Fruit fly (Drosophila melanogaster) whole organism, embryonic: ENCODE measurements around the gene CG4101.

Experiments
- CG11085 ChIP-seq: fragments of 200-800 bp; sonication (Bioruptor generic); IDR thresholded peaks from 2 replicates; pipeline ENCODE4 v1.3.6; 2022; ENCODE audit warnings: missing biosample characterization, missing genetic modification characterization
- CG11723 ChIP-seq: fragments of 200-800 bp; sonication (Bioruptor generic); optimal IDR thresholded peaks from 2 replicates; lab custom pipeline; 2017; ENCODE audit warnings: missing biosample characterization, mild to moderate bottlenecking, missing genetic modification characterization
- CG12236 ChIP-seq: fragments of 200-800 bp; sonication (Bioruptor generic); optimal IDR thresholded peaks from 2 replicates; lab custom pipeline; 2016; ENCODE audit warnings: missing biosample characterization, missing genetic modification characterization
- CG14710 ChIP-seq: fragments of 200-800 bp; sonication (Bioruptor generic); optimal IDR thresholded peaks from 3 replicates; lab custom pipeline; 2019; ENCODE audit warnings: missing biosample characterization, mild to moderate bottlenecking, missing genetic modification characterization, moderate library complexity
- CG16815 ChIP-seq: fragments of 200-800 bp; sonication (Bioruptor generic); optimal IDR thresholded peaks from 3 replicates; lab custom pipeline; 2017; ENCODE audit warnings: missing biosample characterization, mild to moderate bottlenecking, missing genetic modification characterization
- CG18262 ChIP-seq: fragments of 200-800 bp; optimal IDR thresholded peaks from 3 replicates; lab custom pipeline; 2019; ENCODE audit warnings: missing biosample characterization, mild to moderate bottlenecking, missing genetic modification characterization, moderate library complexity
- CG2116 ChIP-seq: fragments of 200-800 bp; sonication (Bioruptor generic); optimal IDR thresholded peaks from 3 replicates; lab custom pipeline; 2018; ENCODE audit warnings: missing biosample characterization, mild to moderate bottlenecking, missing genetic modification characterization
- CG31441 ChIP-seq: fragments of 200-800 bp; sonication (Bioruptor generic); IDR thresholded peaks from 2 replicates; pipeline ENCODE4 v1.3.6; 2022; ENCODE audit warnings: missing biosample characterization, missing genetic modification characterization
- CG34224 ChIP-seq: fragments of 200-800 bp; sonication (Bioruptor generic); IDR thresholded peaks from 3 replicates; pipeline ENCODE4 v1.3.6; 2022; ENCODE audit warnings: missing biosample characterization, missing genetic modification characterization; ENCODE audit not compliant: partially characterized antibody
- CG4820 ChIP-seq: fragments of 200-800 bp; sonication (Bioruptor generic); optimal IDR thresholded peaks from 3 replicates; lab custom pipeline; 2016; ENCODE audit warnings: missing biosample characterization, missing genetic modification characterization
- CG5245 ChIP-seq: fragments of 200-800 bp; sonication (Bioruptor generic); optimal IDR thresholded peaks from 3 replicates; lab custom pipeline; 2016; ENCODE audit warnings: missing biosample characterization, missing genetic modification characterization
- CG6765 ChIP-seq: fragments of 200-800 bp; sonication (Bioruptor generic); optimal IDR thresholded peaks from 3 replicates; lab custom pipeline; 2017; ENCODE audit warnings: missing biosample characterization, mild to moderate bottlenecking, missing genetic modification characterization
- CG8924 ChIP-seq: fragments of 200-800 bp; optimal IDR thresholded peaks from 3 replicates; lab custom pipeline; 2019; ENCODE audit warnings: missing biosample characterization, mild to moderate bottlenecking, missing genetic modification characterization, moderate library complexity
- CrebB ChIP-seq: fragments of 200-800 bp; sonication (Bioruptor generic); optimal IDR thresholded peaks from 3 replicates; lab custom pipeline; 2018; ENCODE audit warnings: missing biosample characterization, mild to moderate bottlenecking, missing genetic modification characterization
- Doc3 ChIP-seq: fragments of 200-800 bp; sonication (Bioruptor generic); IDR thresholded peaks from 3 replicates; pipeline ENCODE4 v1.3.6; 2022; ENCODE audit warnings: missing biosample characterization, missing genetic modification characterization; ENCODE audit not compliant: partially characterized antibody
- E2f1 ChIP-seq: fragments of 200-800 bp; sonication (Bioruptor generic); IDR thresholded peaks from 2 replicates; pipeline ENCODE4 v1.3.6; 2022; ENCODE audit warnings: missing biosample characterization, missing genetic modification characterization
- E2f2 ChIP-seq: fragments of 200-800 bp; sonication (Bioruptor generic); IDR thresholded peaks from 2 replicates; pipeline ENCODE4 v1.3.6; 2022; ENCODE audit warnings: missing biosample characterization, missing genetic modification characterization
- Hr51 ChIP-seq, 2 experiments: fragments of 200-800 bp; sonication (Bioruptor generic); optimal IDR thresholded peaks; 2 replicates in 1 of 2; 3 replicates in 1 of 2; lab custom pipeline; 2016 to 2018; ENCODE audit warnings: missing biosample characterization in 2 of 2, missing genetic modification characterization in 2 of 2, mild to moderate bottlenecking in 1 of 2, moderate library complexity in 1 of 2
- Lpt ChIP-seq: fragments of >200 bp; optimal IDR thresholded peaks from 2 replicates; lab custom pipeline; 2018; ENCODE audit warnings: missing biosample characterization, missing genetic modification characterization
- MESR4 ChIP-seq: fragments of 200-800 bp; sonication (Bioruptor generic); optimal IDR thresholded peaks from 2 replicates; lab custom pipeline; 2018; ENCODE audit warnings: missing biosample characterization, mild to moderate bottlenecking, missing genetic modification characterization, moderate library complexity
- NFAT ChIP-seq: fragments of 200-800 bp; sonication (Bioruptor generic); IDR thresholded peaks from 2 replicates; pipeline ENCODE4 v1.3.6; 2022; ENCODE audit warnings: missing biosample characterization, missing genetic modification characterization
- Nf-YA ChIP-seq: fragments of 200-800 bp; sonication (Bioruptor generic); IDR thresholded peaks from 2 replicates; pipeline ENCODE4 v1.3.6; 2022; ENCODE audit warnings: missing biosample characterization, missing genetic modification characterization
- Sry-β ChIP-seq: fragments of 200-800 bp; sonication (Bioruptor generic); optimal IDR thresholded peaks from 2 replicates; lab custom pipeline; 2018; ENCODE audit warnings: missing biosample characterization, mild to moderate bottlenecking, missing genetic modification characterization, moderate library complexity
- Taf1 ChIP-seq: fragments of 200-800 bp; sonication (Bioruptor generic); IDR thresholded peaks from 2 replicates; pipeline ENCODE4 v1.3.6; 2022; ENCODE audit warnings: missing biosample characterization, missing genetic modification characterization
- Trl ChIP-seq, 3 experiments: fragments of >200 bp in 2 of 3; fragments of 200-800 bp in 1 of 3; sonication (Bioruptor generic) in 1 of 3; optimal IDR thresholded peaks; 2 replicates in 1 of 3; 3 replicates in 2 of 3; lab custom pipeline; 2016 to 2017; ENCODE audit warnings: missing biosample characterization in 1 of 3, missing genetic modification characterization in 1 of 3
- Vsx1 ChIP-seq: fragments of 200-800 bp; sonication (Bioruptor generic); optimal IDR thresholded peaks from 2 replicates; lab custom pipeline; 2017; ENCODE audit warnings: missing biosample characterization, mild to moderate bottlenecking, missing genetic modification characterization, missing genetic modification reagents
- YL-1 ChIP-seq: fragments of 200-800 bp; sonication (Bioruptor generic); optimal IDR thresholded peaks from 3 replicates; lab custom pipeline; 2017; ENCODE audit warnings: missing biosample characterization, mild to moderate bottlenecking, missing genetic modification characterization
- aop ChIP-seq: fragments of 200-800 bp; sonication (Bioruptor generic); IDR thresholded peaks from 2 replicates; pipeline ENCODE4 v1.3.6; 2022; ENCODE audit warnings: missing biosample characterization, missing genetic modification characterization
- chinmo ChIP-seq: fragments of 200-800 bp; sonication (Bioruptor generic); IDR thresholded peaks from 4 replicates; pipeline ENCODE4 v1.3.6; 2022; ENCODE audit warnings: missing biosample characterization, missing genetic modification characterization; ENCODE audit not compliant: partially characterized antibody
- crp ChIP-seq, 2 experiments: fragments of 200-800 bp; sonication (Bioruptor generic); optimal IDR thresholded peaks; 2 replicates in 1 of 2; 3 replicates in 1 of 2; lab custom pipeline; 2017; ENCODE audit warnings: missing biosample characterization in 2 of 2, missing genetic modification characterization in 2 of 2, mild to moderate bottlenecking in 1 of 2, moderate library complexity in 1 of 2
- da ChIP-seq: fragments of 200-800 bp; sonication (Bioruptor generic); optimal IDR thresholded peaks from 2 replicates; lab custom pipeline; 2016; ENCODE audit warnings: missing biosample characterization, missing genetic modification characterization
- dpn ChIP-seq, 2 experiments: fragments of 200-800 bp; sonication (Bioruptor generic); optimal IDR thresholded peaks; 3 replicates each; lab custom pipeline; 2016; ENCODE audit warnings: missing biosample characterization in 2 of 2, missing genetic modification characterization in 2 of 2
- exex ChIP-seq: fragments of 200-800 bp; sonication (Bioruptor generic); optimal IDR thresholded peaks from 4 replicates; lab custom pipeline; 2018; ENCODE audit warnings: missing biosample characterization, mild to moderate bottlenecking, missing genetic modification characterization, moderate library complexity
- fd64A ChIP-seq: fragments of 200-800 bp; sonication (Bioruptor generic); optimal IDR thresholded peaks from 3 replicates; lab custom pipeline; 2018; ENCODE audit warnings: missing biosample characterization, mild to moderate bottlenecking, missing genetic modification characterization
- gcm ChIP-seq: fragments of 200-800 bp; sonication (Bioruptor generic); optimal IDR thresholded peaks from 2 replicates; lab custom pipeline; 2019; ENCODE audit warnings: missing biosample characterization, mild to moderate bottlenecking, missing genetic modification characterization, moderate library complexity
- grau ChIP-seq: fragments of 200-800 bp; optimal IDR thresholded peaks from 3 replicates; lab custom pipeline; 2019; ENCODE audit warnings: missing biosample characterization, mild to moderate bottlenecking, missing genetic modification characterization, moderate library complexity
- gsb ChIP-seq: fragments of 200-800 bp; sonication (Bioruptor generic); IDR thresholded peaks from 2 replicates; pipeline ENCODE4 v1.3.6; 2022; ENCODE audit warnings: missing biosample characterization, missing genetic modification characterization
- gt ChIP-seq: fragments of 200-800 bp; sonication (Bioruptor generic); IDR thresholded peaks from 2 replicates; pipeline ENCODE4 v1.3.6; 2022; ENCODE audit warnings: missing biosample characterization, missing genetic modification characterization
- ken ChIP-seq: fragments of 200-800 bp; sonication (Bioruptor generic); IDR thresholded peaks from 3 replicates; pipeline ENCODE4 v1.3.6; 2022; ENCODE audit warnings: missing biosample characterization, missing genetic modification characterization
- lab ChIP-seq: fragments of 200-800 bp; sonication (Bioruptor generic); optimal IDR thresholded peaks from 3 replicates; lab custom pipeline; 2017; ENCODE audit warnings: missing biosample characterization, missing genetic modification characterization, mild to moderate bottlenecking, moderate library complexity, missing genetic modification reagents
- p53 ChIP-seq: fragments of 200-800 bp; sonication (Bioruptor generic); optimal IDR thresholded peaks from 2 replicates; lab custom pipeline; 2016; ENCODE audit warnings: missing biosample characterization, missing genetic modification characterization
- ro ChIP-seq: fragments of 200-800 bp; sonication (Bioruptor generic); IDR thresholded peaks from 2 replicates; pipeline ENCODE4 v1.3.6; 2022; ENCODE audit warnings: missing biosample characterization, missing genetic modification characterization
- run ChIP-seq: fragments of 200-800 bp; sonication (Bioruptor generic); optimal IDR thresholded peaks from 3 replicates; lab custom pipeline; 2018; ENCODE audit warnings: missing biosample characterization, mild to moderate bottlenecking, missing genetic modification characterization
- seq ChIP-seq: fragments of 200-800 bp; sonication (Bioruptor generic); IDR thresholded peaks from 2 replicates; pipeline ENCODE4 v1.3.6; 2022; ENCODE audit warnings: missing biosample characterization, missing genetic modification characterization
- sima ChIP-seq: fragments of 200-800 bp; sonication (Bioruptor generic); optimal IDR thresholded peaks from 2 replicates; lab custom pipeline; 2016; ENCODE audit warnings: missing biosample characterization, missing genetic modification characterization
- tgo ChIP-seq: fragments of 200-800 bp; sonication (Bioruptor generic); IDR thresholded peaks from 3 replicates; pipeline ENCODE4 v1.3.6; 2022; ENCODE audit warnings: missing biosample characterization, missing genetic modification characterization
- tin ChIP-seq: fragments of 200-800 bp; sonication (Bioruptor generic); optimal IDR thresholded peaks from 3 replicates; lab custom pipeline; 2016; ENCODE audit warnings: missing biosample characterization, missing genetic modification characterization
- trh ChIP-seq: fragments of 200-800 bp; sonication (Bioruptor generic); optimal IDR thresholded peaks from 2 replicates; lab custom pipeline; 2016; ENCODE audit warnings: missing biosample characterization, missing genetic modification characterization
- ttk ChIP-seq: fragments of 200-800 bp; sonication (Bioruptor generic); IDR thresholded peaks from 2 replicates; pipeline ENCODE4 v2.1.2; 2022; ENCODE audit warnings: missing biosample characterization, missing genetic modification characterization

The CG4101 gene

DNA sequence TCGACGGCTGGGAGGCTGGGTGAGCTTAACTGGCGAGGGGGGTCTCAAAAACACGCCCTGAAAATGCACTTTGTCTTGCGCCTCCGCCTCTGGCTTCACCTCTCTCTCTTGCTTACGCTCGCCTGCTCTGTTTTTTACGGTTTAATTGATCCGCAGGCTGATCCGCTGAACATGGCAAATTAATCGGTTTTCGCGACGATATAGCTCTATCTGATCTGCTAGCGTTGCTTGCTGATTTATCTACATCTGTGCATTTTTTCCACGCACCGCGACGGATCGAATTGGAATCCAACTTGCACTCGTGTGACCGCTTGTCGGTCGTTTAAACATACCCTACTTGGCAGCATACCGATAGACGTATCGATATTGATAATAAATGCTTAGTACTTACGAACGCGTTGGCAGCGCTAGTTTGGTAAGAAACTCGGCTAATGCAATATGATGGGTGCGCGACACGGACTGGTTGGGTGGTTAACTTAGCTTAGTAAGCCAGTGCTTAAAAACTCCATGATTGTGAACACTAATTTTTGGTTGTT is 35.4 kb downstream of the CG4101 start, which contains the start of gene Abl (continued):
- peak; percentile 47 for TF ChIP-seq CG8924 (tag; lab: Kevin White, UChicago)
- peak; percentile 74 for TF ChIP-seq lab (GFP tag; lab: Kevin White, UChicago)
- peak; percentile 26 for TF ChIP-seq run
- TF ChIP-seq seq (GFP tag; lab: Robert Waterston, UW), result peak; percentile 53; the same call in 1 of the 2 replicates
- TF ChIP-seq CrebB (tag; lab: Kevin White, UChicago), result peak; percentile 78
- TF ChIP-seq exex (tag; lab: Kevin White, UChicago), result peak; percentile 46
- TF ChIP-seq dpn (GFP tag; optimal IDR thresholded peaks at IDR 0.05; lab: Kevin White, UChicago), result peak; percentile 81 to 84
- TF ChIP-seq CG4820, result peak; percentile 31
- peak; percentile 62 for TF ChIP-seq tin
- TF ChIP-seq CG14710 (tag; lab: Kevin White, UChicago), result peak; percentile 85
- no peak for TF ChIP-seq gt
- peak; percentile 33 for TF ChIP-seq CG6765 (GFP tag; lab: Kevin White, UChicago)
- TF ChIP-seq Trl (optimal IDR thresholded peaks at IDR 0.05; lab: Kevin White, UChicago), result no peak
- TF ChIP-seq Trl (GFP tag; optimal IDR thresholded peaks at IDR 0.05; lab: Kevin White, UChicago), result peak; percentile 87
- TF ChIP-seq NFAT (GFP tag; lab: Robert Waterston, UW), result peak; percentile 59; the same call in 1 of the 2 replicates
- TF ChIP-seq CG16815 (GFP tag; lab: Kevin White, UChicago), result peak; percentile 22
- no peak for TF ChIP-seq gsb (GFP tag; lab: Robert Waterston, UW)
- TF ChIP-seq Nf-YA (GFP tag; lab: Robert Waterston, UW), result no peak
- TF ChIP-seq CG34224 (GFP tag; lab: Robert Waterston, UW), result peak; percentile 64
- peak; percentile 22 for TF ChIP-seq Vsx1 (GFP tag; lab: Kevin White, UChicago)
- peak; percentile 56 for TF ChIP-seq grau (tag; lab: Kevin White, UChicago)
- peak; percentile 31 for TF ChIP-seq gcm
- peak; percentile 49 for TF ChIP-seq da (GFP tag; lab: Kevin White, UChicago)
- TF ChIP-seq CG5245, result peak; percentile 5
- TF ChIP-seq CG11723, result no peak
- TF ChIP-seq YL-1 (GFP tag; lab: Kevin White, UChicago), result peak; percentile 73
- TF ChIP-seq Taf1 (GFP tag; lab: Robert Waterston, UW), result no peak
- peak; percentile 56; the same call in 2 of the 3 replicates for TF ChIP-seq ken
- TF ChIP-seq tgo (GFP tag; lab: Robert Waterston, UW), result peak; percentile 39; the same call in 1 of the 3 replicates
- TF ChIP-seq CG12236, result no peak
- peak; percentile 88 for TF ChIP-seq CG2116 (GFP tag; lab: Kevin White, UChicago)
- TF ChIP-seq CG31441 (GFP tag; lab: Robert Waterston, UW), result no peak
- peak in 1 of 2 experiments; percentile 50 for TF ChIP-seq crp (GFP tag; optimal IDR thresholded peaks at IDR 0.05; lab: Kevin White, UChicago)
- TF ChIP-seq E2f2 (GFP tag; lab: Robert Waterston, UW), result peak; percentile 92
- TF ChIP-seq Doc3 (GFP tag; lab: Robert Waterston, UW), result peak; percentile 69; the same call in 2 of the 3 replicates
- peak; percentile 96 for TF ChIP-seq chinmo
- TF ChIP-seq trh (GFP tag; lab: Kevin White, UChicago), result no peak
- TF ChIP-seq aop (GFP tag; lab: Robert Waterston, UW), result no peak
- TF ChIP-seq Lpt (GFP tag; lab: Kevin White, UChicago), result no peak
- TF ChIP-seq p53 (GFP tag; lab: Kevin White, UChicago), result peak; percentile 75
- no peak for TF ChIP-seq ro (GFP tag; lab: Robert Waterston, UW)
- TF ChIP-seq sima, result peak; percentile 16
- 0 out of 2 replicates have a peak, but pooled peaks have one; percentile 33 for TF ChIP-seq CG11085 (GFP tag; lab: Robert Waterston, UW)
- TF ChIP-seq ttk (GFP tag; lab: Robert Waterston, UW), result no peak
- TF ChIP-seq MESR4 (GFP tag; lab: Kevin White, UChicago), result peak; percentile 91
- peak; percentile 29; the same call in 1 of the 2 replicates for TF ChIP-seq E2f1 (GFP tag; lab: Robert Waterston, UW)
- TF ChIP-seq fd64A (GFP tag; lab: Kevin White, UChicago), result peak; percentile 36
- no peak for TF ChIP-seq Sry-β
- TF ChIP-seq Hr51 (GFP tag; optimal IDR thresholded peaks at IDR 0.05; lab: Kevin White, UChicago), result peak; percentile 27 to 76
- TF ChIP-seq CG18262, result peak; percentile 30
